Worm (Caenorhabditis elegans) whole organism, midembryonic: ENCODE measurements around the gene rack-1.

Experiments
- T22C8.4 ChIP-seq: fragments of 200-800 bp; sonication (Bioruptor generic); IDR thresholded peaks from 2 replicates; pipeline ENCODE4 v1.3.6; 2022; ENCODE audit warnings: missing genetic modification characterization, missing compliant biosample characterization
- flt-1 ChIP-seq: fragments of 200-800 bp; sonication (Bioruptor generic); IDR thresholded peaks from 2 replicates; pipeline ENCODE4 v1.3.6; 2022; ENCODE audit warnings: missing genetic modification characterization, missing compliant biosample characterization
- klf-2 ChIP-seq: fragments of 200-800 bp; sonication (Bioruptor generic); conservative IDR thresholded peaks from 2 replicates; pipeline ENCODE4 v1.3.6; 2022; ENCODE audit warnings: missing genetic modification reagents, missing genetic modification characterization, missing compliant biosample characterization
- ztf-23 ChIP-seq: fragments of 200-800 bp; sonication (Bioruptor generic); IDR thresholded peaks from 2 replicates; pipeline ENCODE4 v1.3.6; 2022; ENCODE audit warnings: missing genetic modification reagents, missing genetic modification characterization, missing compliant biosample characterization
- ztf-29 ChIP-seq: fragments of 200-800 bp; sonication (Bioruptor generic); IDR thresholded peaks from 2 replicates; pipeline ENCODE4 v1.3.6; 2022; ENCODE audit warnings: missing genetic modification reagents, missing genetic modification characterization, missing compliant biosample characterization

DNA sequence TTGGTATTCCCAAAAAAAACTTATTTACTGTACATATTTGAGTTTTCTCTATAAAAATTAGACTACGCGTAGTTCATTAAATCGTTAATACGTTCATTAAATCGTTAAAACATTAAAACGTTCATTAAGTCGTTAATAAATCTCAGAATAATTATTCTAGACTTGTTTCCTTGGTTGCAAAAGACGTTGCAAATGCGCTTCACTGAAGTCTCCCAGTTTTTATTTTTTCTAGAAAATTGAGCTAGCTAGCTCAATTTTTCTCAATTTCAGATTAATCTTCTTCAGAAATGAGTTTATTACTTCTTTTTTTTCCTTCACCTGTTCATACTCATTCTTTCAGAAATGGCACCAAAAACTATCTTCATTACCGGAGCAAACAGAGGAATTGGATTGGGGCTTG lies 31.6 kb upstream of the rack-1 start:
- TF ChIP-seq ztf-29 (GFP tag; lab: Robert Waterston, UW) (no peak), ztf-23 (no peak), T22C8.4 (GFP tag; lab: Robert Waterston, UW) (no peak), flt-1 (GFP tag; lab: Robert Waterston, UW) (no peak), klf-2 (GFP tag; lab: Robert Waterston, UW) (no peak)
